Worm (Caenorhabditis elegans): ENCODE results near the gene F15D4.4.

- TF ChIP-seq C06A6.2 (GFP tag; conservative IDR thresholded peaks at IDR 0.05) (no peak), Y67H2A.10 (GFP tag; conservative IDR thresholded peaks at IDR 0.05) (no peak), ceh-40 (GFP tag; IDR thresholded peaks at IDR 0.05) (no peak), athp-1 (tag; optimal IDR thresholded peaks at IDR 0.05) (no peak), egl-18 (GFP tag; IDR thresholded peaks at IDR 0.05) (no peak), zim-3 (tag; optimal IDR thresholded peaks at IDR 0.05) (no peak), ets-4 (GFP tag; optimal IDR thresholded peaks at IDR 0.05) (no peak), snpc-4 (GFP tag; optimal IDR thresholded peaks at IDR 0.05) (no peak), snpc-4 (tag; optimal IDR thresholded peaks at IDR 0.05) (no peak), lsl-1 (GFP tag; optimal IDR thresholded peaks at IDR 0.05) (no peak), nfya-1 (tag; optimal IDR thresholded peaks at IDR 0.05; ENCODE audit: borderline replicate concordance, insufficient read depth) (no peak)
Measured at ce11 chrII:13270776-13271175, 27.9 kb upstream of the F15D4.4 start, which contains the start of gene Y48C3A.5.
